ENCODE assay signal across 1 fruit fly cellular context in the genomic region with DNA sequence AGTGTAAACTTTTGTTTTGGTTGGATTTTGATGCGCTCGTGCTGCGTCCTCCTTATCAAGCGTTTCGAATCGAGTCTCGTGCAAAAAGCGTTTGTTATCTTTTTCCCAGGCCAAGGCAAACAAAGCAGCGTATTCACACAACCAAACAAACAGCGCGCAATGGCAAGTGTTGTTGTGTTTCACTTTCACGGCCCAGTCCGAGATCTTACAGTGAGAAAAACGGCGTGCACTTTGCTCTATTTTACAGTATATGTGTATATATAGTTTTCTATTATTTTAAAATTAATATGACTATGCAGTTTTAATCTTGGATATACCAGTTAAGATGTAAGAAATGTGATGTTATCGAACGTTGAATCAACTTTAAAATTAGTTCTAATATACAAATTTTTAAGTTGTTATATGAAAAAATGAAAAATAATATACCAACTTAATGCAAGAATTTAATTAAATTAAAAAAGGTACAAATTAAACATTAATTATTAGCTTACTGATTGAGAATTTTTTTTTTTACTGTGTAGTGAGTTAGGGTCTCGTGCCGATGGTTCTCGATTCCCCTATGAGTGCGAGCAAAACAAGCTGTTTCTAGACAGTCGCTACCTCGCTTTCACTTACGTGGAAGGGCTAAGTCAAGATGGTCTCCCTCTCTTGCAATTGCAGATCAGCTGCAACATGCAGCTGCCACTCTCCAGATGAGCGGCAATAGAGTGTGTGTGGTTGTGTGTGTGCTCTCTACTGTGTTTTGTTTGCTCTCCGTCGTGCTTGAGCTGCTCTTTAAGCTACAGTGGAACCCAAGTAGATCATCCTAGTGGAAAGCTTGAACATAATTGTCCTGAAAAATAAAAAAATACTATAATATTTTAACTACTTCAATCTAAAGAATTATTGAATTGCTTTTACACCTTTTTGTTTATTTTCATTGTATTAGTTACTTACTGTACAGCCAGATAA.
TF ChIP-seq lines count a peak whose summit lies in the region.

No protein-coding gene starts in this region.

TF ChIP-seq in whole organism, embryonic, 481 proteins besides CTCF, POLR2A, EP300 and RAD21 (continued from another document and continues in another):
- TF ChIP-seq ato (GFP tag; IDR thresholded peaks at IDR 0.05; lab: Robert Waterston, UW; ENCODE audit: partially characterized antibody) = no peak
- TF ChIP-seq CG10462 (GFP tag; optimal IDR thresholded peaks at IDR 0.05; lab: Kevin White, UChicago) = peak; percentile 76
- TF ChIP-seq Poxn (GFP tag; IDR thresholded peaks at IDR 0.05; lab: Robert Waterston, UW) = no peak
- TF ChIP-seq CG10654 (GFP tag; optimal IDR thresholded peaks at IDR 0.05; lab: Kevin White, UChicago) = peak; percentile 81
- TF ChIP-seq Dfd (GFP tag; optimal IDR thresholded peaks at IDR 0.05; lab: Kevin White, UChicago) = no peak
- TF ChIP-seq CG17802 (tag; optimal IDR thresholded peaks at IDR 0.05; lab: Kevin White, UChicago) = peak; percentile 47
- TF ChIP-seq ttk (GFP tag; IDR thresholded peaks at IDR 0.05; lab: Robert Waterston, UW) = peak; percentile 81
- peak; percentile 82 for TF ChIP-seq CG17385 (GFP tag; optimal IDR thresholded peaks at IDR 0.05; lab: Kevin White, UChicago)
- peak; percentile 21 for TF ChIP-seq CG8944 (GFP tag; optimal IDR thresholded peaks at IDR 0.05; lab: Kevin White, UChicago)
- TF ChIP-seq Neu2 (GFP tag; optimal IDR thresholded peaks at IDR 0.05; lab: Kevin White, UChicago; ENCODE audit: borderline replicate concordance) = no peak
- peak; percentile 96 for TF ChIP-seq CG15696 (tag; optimal IDR thresholded peaks at IDR 0.05; lab: Kevin White, UChicago)
- TF ChIP-seq ranshi (GFP tag; IDR thresholded peaks at IDR 0.05; lab: Robert Waterston, UW) = peak; percentile 73
- peak; percentile 97 for TF ChIP-seq Blimp-1 (GFP tag; optimal IDR thresholded peaks at IDR 0.05; lab: Kevin White, UChicago)
- TF ChIP-seq CG11695 (GFP tag; IDR thresholded peaks at IDR 0.05; lab: Robert Waterston, UW) = peak; percentile 93
- TF ChIP-seq CG17359 (tag; optimal IDR thresholded peaks at IDR 0.05; lab: Kevin White, UChicago) = peak; percentile 95
- no peak for TF ChIP-seq HLH54F (GFP tag; optimal IDR thresholded peaks at IDR 0.05; lab: Kevin White, UChicago)
- peak; percentile 73 for TF ChIP-seq Vsx1 (GFP tag; optimal IDR thresholded peaks at IDR 0.05; lab: Kevin White, UChicago)
- no peak for TF ChIP-seq Hmx (GFP tag; optimal IDR thresholded peaks at IDR 0.05; lab: Kevin White, UChicago)
- TF ChIP-seq Dad (GFP tag; optimal IDR thresholded peaks at IDR 0.05; lab: Kevin White, UChicago) = no peak
- peak; percentile 83 for TF ChIP-seq CG13296 (GFP tag; optimal IDR thresholded peaks at IDR 0.05; lab: Kevin White, UChicago)
- TF ChIP-seq CG6791 (GFP tag; IDR thresholded peaks at IDR 0.05; lab: Robert Waterston, UW; ENCODE audit: partially characterized antibody) = no peak
- TF ChIP-seq CG1603 (tag; optimal IDR thresholded peaks at IDR 0.05; lab: Kevin White, UChicago) = peak; percentile 54
- TF ChIP-seq Doc3 (GFP tag; IDR thresholded peaks at IDR 0.05; lab: Robert Waterston, UW; ENCODE audit: partially characterized antibody) = no peak
- no peak for TF ChIP-seq maf-S (GFP tag; optimal IDR thresholded peaks at IDR 0.05; lab: Kevin White, UChicago)
- TF ChIP-seq z (GFP tag; IDR thresholded peaks at IDR 0.05; lab: Robert Waterston, UW) = no peak
- TF ChIP-seq CG12659 (GFP tag; optimal IDR thresholded peaks at IDR 0.05; lab: Kevin White, UChicago) = peak; percentile 81
- TF ChIP-seq odd (GFP tag; optimal IDR thresholded peaks at IDR 0.05; lab: Kevin White, UChicago) = peak; percentile 85
- TF ChIP-seq ind (GFP tag; optimal IDR thresholded peaks at IDR 0.05; lab: Kevin White, UChicago) = peak; percentile 76
- peak; percentile 73 for TF ChIP-seq row (GFP tag; IDR thresholded peaks at IDR 0.05; lab: Robert Waterston, UW)
- peak; percentile 72 for TF ChIP-seq Awh (GFP tag; IDR thresholded peaks at IDR 0.05; lab: Robert Waterston, UW)
- TF ChIP-seq H2.0 (GFP tag; IDR thresholded peaks at IDR 0.05; lab: Robert Waterston, UW) = peak; percentile 54
- TF ChIP-seq CG12391 (tag; optimal IDR thresholded peaks at IDR 0.05; lab: Kevin White, UChicago) = peak; percentile 96
- TF ChIP-seq Hsf (GFP tag; optimal IDR thresholded peaks at IDR 0.05; lab: Kevin White, UChicago) = peak; percentile 25
- TF ChIP-seq gem (tag; optimal IDR thresholded peaks at IDR 0.05; lab: Kevin White, UChicago) = peak; percentile 98
- peak; percentile 70 for TF ChIP-seq trh (GFP tag; optimal IDR thresholded peaks at IDR 0.05; lab: Kevin White, UChicago)
- TF ChIP-seq caup (GFP tag; optimal IDR thresholded peaks at IDR 0.05; lab: Kevin White, UChicago; ENCODE audit: severe bottlenecking) = peak; percentile 75
- TF ChIP-seq gro (GFP tag; optimal IDR thresholded peaks at IDR 0.05; lab: Kevin White, UChicago) = no peak
- TF ChIP-seq corto (GFP tag; optimal IDR thresholded peaks at IDR 0.05; lab: Kevin White, UChicago) = no peak
- TF ChIP-seq btn (GFP tag; optimal IDR thresholded peaks at IDR 0.05; lab: Kevin White, UChicago) = no peak
- no peak for TF ChIP-seq CG15073 (GFP tag; optimal IDR thresholded peaks at IDR 0.05; lab: Kevin White, UChicago)
- peak; percentile 91 for TF ChIP-seq Six4 (GFP tag; optimal IDR thresholded peaks at IDR 0.05; lab: Kevin White, UChicago)
- TF ChIP-seq HmgD (GFP tag; optimal IDR thresholded peaks at IDR 0.05; lab: Kevin White, UChicago) = no peak
- peak; percentile 88 for TF ChIP-seq dysf (GFP tag; IDR thresholded peaks at IDR 0.05; lab: Robert Waterston, UW)
- peak; percentile 23 for TF ChIP-seq fd64A (GFP tag; optimal IDR thresholded peaks at IDR 0.05; lab: Kevin White, UChicago)
- TF ChIP-seq sqz (GFP tag; optimal IDR thresholded peaks at IDR 0.05; lab: Kevin White, UChicago) = peak; percentile 91
- no peak for TF ChIP-seq ftz-f1 (GFP tag; optimal IDR thresholded peaks at IDR 0.05; lab: Kevin White, UChicago)
- 0 out of 2 replicates have a peak, but pooled peaks have one; percentile 23 for TF ChIP-seq CG11696 (GFP tag; IDR thresholded peaks at IDR 0.05; lab: Robert Waterston, UW)
- peak; percentile 29; the same call in 1 of the 2 replicates for TF ChIP-seq CG11085 (GFP tag; IDR thresholded peaks at IDR 0.05; lab: Robert Waterston, UW)
- TF ChIP-seq Mrtf (GFP tag; IDR thresholded peaks at IDR 0.05; lab: Robert Waterston, UW) = peak; percentile 56; the same call in 1 of the 3 replicates
- TF ChIP-seq CG4328 (GFP tag; optimal IDR thresholded peaks at IDR 0.05; lab: Kevin White, UChicago) = peak; percentile 83
- TF ChIP-seq CG10431 (GFP tag; optimal IDR thresholded peaks at IDR 0.05; lab: Kevin White, UChicago) = peak; percentile 74
- peak; percentile 49 for TF ChIP-seq Rfx (GFP tag; IDR thresholded peaks at IDR 0.05; lab: Robert Waterston, UW)
- TF ChIP-seq CG1602 (GFP tag; optimal IDR thresholded peaks at IDR 0.05; lab: Kevin White, UChicago) = peak; percentile 86
- no peak for TF ChIP-seq p53 (GFP tag; optimal IDR thresholded peaks at IDR 0.05; lab: Kevin White, UChicago)
- TF ChIP-seq vnd (GFP tag; IDR thresholded peaks at IDR 0.05; lab: Robert Waterston, UW; ENCODE audit: partially characterized antibody) = no peak
- TF ChIP-seq cad (GFP tag; optimal IDR thresholded peaks at IDR 0.05; lab: Kevin White, UChicago) = no peak
- peak; percentile 79 for TF ChIP-seq CG14667 (GFP tag; IDR thresholded peaks at IDR 0.05; lab: Robert Waterston, UW)
- TF ChIP-seq CG8281 (tag; optimal IDR thresholded peaks at IDR 0.05; lab: Kevin White, UChicago) = peak; percentile 78
- no peak; the same call in 1 of the 2 replicates for TF ChIP-seq GATAe (GFP tag; conservative IDR thresholded peaks at IDR 0.05; lab: Robert Waterston, UW)
- peak; percentile 64; the same call in 1 of the 2 replicates for TF ChIP-seq dati (GFP tag; IDR thresholded peaks at IDR 0.05; lab: Robert Waterston, UW)
- TF ChIP-seq CG10366 (GFP tag; IDR thresholded peaks at IDR 0.05; lab: Robert Waterston, UW) = peak; percentile 71
- TF ChIP-seq Oli (tag; optimal IDR thresholded peaks at IDR 0.05; lab: Kevin White, UChicago) = peak; percentile 91
- TF ChIP-seq NfI (GFP tag; optimal IDR thresholded peaks at IDR 0.05; lab: Kevin White, UChicago) = peak; percentile 59
- no peak for TF ChIP-seq gt (GFP tag; IDR thresholded peaks at IDR 0.05; lab: Robert Waterston, UW)
- no peak for TF ChIP-seq repo (GFP tag; optimal IDR thresholded peaks at IDR 0.05; lab: Kevin White, UChicago)
- TF ChIP-seq CG7786 (GFP tag; optimal IDR thresholded peaks at IDR 0.05; lab: Kevin White, UChicago) = no peak
- TF ChIP-seq H15 (GFP tag; IDR thresholded peaks at IDR 0.05; lab: Robert Waterston, UW) = peak; percentile 77; the same call in 2 of the 3 replicates
- TF ChIP-seq rib (GFP tag; IDR thresholded peaks at IDR 0.05; lab: Robert Waterston, UW) = peak; percentile 38; the same call in 1 of the 2 replicates
- TF ChIP-seq Ets65A (GFP tag; lab: Kevin White, UChicago) = peak; percentile 73
- TF ChIP-seq ewg (GFP tag; optimal IDR thresholded peaks at IDR 0.05; lab: Kevin White, UChicago) = peak; percentile 72
- TF ChIP-seq insv (GFP tag; optimal IDR thresholded peaks at IDR 0.05; lab: Kevin White, UChicago) = peak in 1 of 2 experiments; percentile 24
- peak; percentile 66 for TF ChIP-seq esg (GFP tag; conservative IDR thresholded peaks at IDR 0.05; lab: Robert Waterston, UW)
- peak; percentile 68 for TF ChIP-seq CG6654 (GFP tag; optimal IDR thresholded peaks at IDR 0.05; lab: Kevin White, UChicago)
- peak; percentile 96 for TF ChIP-seq fd96Cb (tag; optimal IDR thresholded peaks at IDR 0.05; lab: Kevin White, UChicago)
- TF ChIP-seq az2 (GFP tag; optimal IDR thresholded peaks at IDR 0.05; lab: Kevin White, UChicago) = peak; percentile 84
- peak; percentile 20 for TF ChIP-seq yki (optimal IDR thresholded peaks at IDR 0.05; lab: Kevin White, UChicago)
- peak; percentile 65 for TF ChIP-seq Nf-YA (GFP tag; IDR thresholded peaks at IDR 0.05; lab: Robert Waterston, UW)
- peak; percentile 30 for TF ChIP-seq bab2 (GFP tag; optimal IDR thresholded peaks at IDR 0.05; lab: Kevin White, UChicago)
- TF ChIP-seq CG14860 (GFP tag; IDR thresholded peaks at IDR 0.05; lab: Robert Waterston, UW; ENCODE audit: partially characterized antibody) = no peak
- peak; percentile 76 for TF ChIP-seq ken (GFP tag; IDR thresholded peaks at IDR 0.05; lab: Robert Waterston, UW)
- TF ChIP-seq tio (GFP tag; optimal IDR thresholded peaks at IDR 0.05; lab: Kevin White, UChicago) = peak; percentile 86
- TF ChIP-seq CG18599 (GFP tag; optimal IDR thresholded peaks at IDR 0.05; lab: Kevin White, UChicago) = peak; percentile 85
- TF ChIP-seq sna (GFP tag; IDR thresholded peaks at IDR 0.05; lab: Robert Waterston, UW; ENCODE audit: partially characterized antibody) = no peak
- peak; percentile 69 for TF ChIP-seq CG8359 (GFP tag; optimal IDR thresholded peaks at IDR 0.05; lab: Kevin White, UChicago; ENCODE audit: borderline replicate concordance)
- no peak for TF ChIP-seq gcm2 (GFP tag; optimal IDR thresholded peaks at IDR 0.05; lab: Kevin White, UChicago)
- TF ChIP-seq Med (GFP tag; lab: Kevin White, UChicago) = peak; percentile 63
- TF ChIP-seq CG14441 (GFP tag; IDR thresholded peaks at IDR 0.05; lab: Robert Waterston, UW) = peak; percentile 64
- TF ChIP-seq gfzf (GFP tag; optimal IDR thresholded peaks at IDR 0.05; lab: Kevin White, UChicago) = no peak
- no peak for TF ChIP-seq CG13894 (tag; optimal IDR thresholded peaks at IDR 0.05; lab: Kevin White, UChicago)
- TF ChIP-seq Xbp1 (GFP tag; optimal IDR thresholded peaks at IDR 0.05; lab: Kevin White, UChicago) = peak; percentile 80
- peak; percentile 86 for TF ChIP-seq CG6813 (GFP tag; optimal IDR thresholded peaks at IDR 0.05; lab: Kevin White, UChicago)
- peak; percentile 91 for TF ChIP-seq CG30403 (GFP tag; optimal IDR thresholded peaks at IDR 0.05; lab: Kevin White, UChicago)
- peak in 1 of 3 experiments; percentile 88 for TF ChIP-seq Stat92E (GFP tag; optimal IDR thresholded peaks at IDR 0.05; lab: Kevin White, UChicago)
- peak; percentile 83 for TF ChIP-seq E2f1 (GFP tag; IDR thresholded peaks at IDR 0.05; lab: Robert Waterston, UW)
- peak; percentile 17 for TF ChIP-seq CG17186 (GFP tag; optimal IDR thresholded peaks at IDR 0.05; lab: Kevin White, UChicago)
- TF ChIP-seq CG7556 (GFP tag; optimal IDR thresholded peaks at IDR 0.05; lab: Kevin White, UChicago) = peak; percentile 95
- peak; percentile 10; the same call in 2 of the 3 replicates for TF ChIP-seq B-H1 (GFP tag; IDR thresholded peaks at IDR 0.05; lab: Robert Waterston, UW)
- peak; percentile 99 for TF ChIP-seq cwo (GFP tag; optimal IDR thresholded peaks at IDR 0.05; lab: Kevin White, UChicago)
- peak; percentile 75 for TF ChIP-seq CG9817 (tag; optimal IDR thresholded peaks at IDR 0.05; lab: Kevin White, UChicago)
- TF ChIP-seq CG31224 (GFP tag; IDR thresholded peaks at IDR 0.05; lab: Robert Waterston, UW) = peak; percentile 38; the same call in 1 of the 2 replicates
- TF ChIP-seq CG17568 (GFP tag; optimal IDR thresholded peaks at IDR 0.05; lab: Kevin White, UChicago) = peak; percentile 50
- no peak for TF ChIP-seq Hey (tag; optimal IDR thresholded peaks at IDR 0.05; lab: Kevin White, UChicago)
- no peak for TF ChIP-seq vfl (GFP tag; optimal IDR thresholded peaks at IDR 0.05; lab: Kevin White, UChicago)
- no peak for TF ChIP-seq CG9797 (GFP tag; optimal IDR thresholded peaks at IDR 0.05; lab: Kevin White, UChicago)
- TF ChIP-seq NFAT (GFP tag; IDR thresholded peaks at IDR 0.05; lab: Robert Waterston, UW) = 0 out of 2 replicates have a peak, but pooled peaks have one; percentile 8
- no peak for TF ChIP-seq inv (GFP tag; IDR thresholded peaks at IDR 0.05; lab: Robert Waterston, UW; ENCODE audit: partially characterized antibody)
- TF ChIP-seq nom (GFP tag; optimal IDR thresholded peaks at IDR 0.05; lab: Kevin White, UChicago) = peak; percentile 88
- TF ChIP-seq MTF-1 (GFP tag; optimal IDR thresholded peaks at IDR 0.05; lab: Kevin White, UChicago; ENCODE audit: borderline replicate concordance) = peak; percentile 45
- TF ChIP-seq run (tag; optimal IDR thresholded peaks at IDR 0.05; lab: Kevin White, UChicago) = peak; percentile 87
- peak; percentile 95 for TF ChIP-seq Spps (tag; optimal IDR thresholded peaks at IDR 0.05; lab: Kevin White, UChicago)
- peak; percentile 97 for TF ChIP-seq CG17829 (tag; optimal IDR thresholded peaks at IDR 0.05; lab: Kevin White, UChicago)
- 0 out of 2 replicates have a peak, but pooled peaks have one; percentile 16 for TF ChIP-seq CG5953 (GFP tag; IDR thresholded peaks at IDR 0.05; lab: Robert Waterston, UW)
- no peak for TF ChIP-seq CG7745 (tag; optimal IDR thresholded peaks at IDR 0.05; lab: Kevin White, UChicago)
- peak; percentile 63 for TF ChIP-seq CG7372 (GFP tag; IDR thresholded peaks at IDR 0.05; lab: Robert Waterston, UW)
- TF ChIP-seq Sry-β (GFP tag; optimal IDR thresholded peaks at IDR 0.05; lab: Kevin White, UChicago) = peak; percentile 29
- no peak for TF ChIP-seq pzg (GFP tag; optimal IDR thresholded peaks at IDR 0.05; lab: Kevin White, UChicago)
- peak; percentile 85 for TF ChIP-seq CG18619 (GFP tag; optimal IDR thresholded peaks at IDR 0.05; lab: Kevin White, UChicago)
